Worm (Caenorhabditis elegans): Measurements from ENCODE around the gene nspb-4.

DNA sequence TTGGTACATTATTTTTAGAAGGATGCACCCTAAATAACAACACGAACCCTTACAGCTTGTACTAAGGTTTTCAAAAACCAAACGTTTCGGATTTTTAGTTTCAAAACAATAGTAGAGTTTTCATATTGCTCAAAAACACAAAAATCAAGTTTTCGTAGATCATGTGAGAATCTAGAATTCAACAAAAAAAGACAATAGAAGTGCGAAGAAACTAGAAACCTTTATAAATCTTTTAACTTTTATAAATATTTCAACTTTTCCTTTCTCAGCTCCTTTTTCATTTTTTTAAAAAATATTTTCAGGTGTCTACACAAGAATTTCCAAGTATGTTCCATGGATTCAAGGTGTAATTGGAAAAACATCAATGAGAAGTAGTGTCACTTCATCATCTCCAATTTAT is 37.6 kb upstream of the nspb-4 start, which contains the start of gene best-9:
- no peak for TF ChIP-seq blmp-1 (tag; optimal IDR thresholded peaks at IDR 0.05)
- no peak for TF ChIP-seq drap-1 (GFP tag; optimal IDR thresholded peaks at IDR 0.05)
- TF ChIP-seq nhr-76 (tag; optimal IDR thresholded peaks at IDR 0.05) = no peak
- no peak for TF ChIP-seq nhr-28 (tag; optimal IDR thresholded peaks at IDR 0.05)
- TF ChIP-seq pha-4 (tag; optimal IDR thresholded peaks at IDR 0.05) = no peak

Data from whole organism, mixed stage, embryonic.